Fruit fly (Drosophila melanogaster) whole organism, embryonic: ENCODE data around the gene WDR79.

Source experiments
- CG10431 ChIP-seq: fragments of 200-800 bp; sonication (Bioruptor generic); optimal IDR thresholded peaks from 3 replicates; lab custom pipeline; 2018; ENCODE audit warnings: missing biosample characterization, mild to moderate bottlenecking, missing genetic modification characterization
- CG10462 ChIP-seq: fragments of 200-800 bp; sonication (Bioruptor generic); optimal IDR thresholded peaks from 2 replicates; lab custom pipeline; 2016; ENCODE audit warnings: missing biosample characterization, missing genetic modification characterization
- CG11247 ChIP-seq: fragments of 200-800 bp; sonication (Bioruptor generic); IDR thresholded peaks from 2 replicates; pipeline ENCODE4 v1.3.6; 2022; ENCODE audit warnings: missing biosample characterization, missing genetic modification characterization
- CG11398 ChIP-seq: fragments of 200-800 bp; sonication (Bioruptor generic); optimal IDR thresholded peaks from 2 replicates; lab custom pipeline; 2016; ENCODE audit warnings: missing biosample characterization, missing genetic modification characterization
- CG12219 ChIP-seq: fragments of 200-800 bp; sonication (Bioruptor generic); optimal IDR thresholded peaks from 3 replicates; lab custom pipeline; 2018; ENCODE audit warnings: missing biosample characterization, mild to moderate bottlenecking, missing genetic modification characterization
- CG12299 ChIP-seq: fragments of 200-800 bp; sonication (Bioruptor generic); optimal IDR thresholded peaks from 2 replicates; lab custom pipeline; 2018; ENCODE audit warnings: missing biosample characterization, mild to moderate bottlenecking, missing genetic modification characterization
- CG13123 ChIP-seq: fragments of 200-800 bp; sonication (Bioruptor generic); optimal IDR thresholded peaks from 2 replicates; lab custom pipeline; 2016; ENCODE audit warnings: missing biosample characterization, missing genetic modification characterization
- CG15073 ChIP-seq: fragments of 200-800 bp; sonication (Bioruptor generic); optimal IDR thresholded peaks from 2 replicates; lab custom pipeline; 2016; ENCODE audit warnings: missing biosample characterization, missing genetic modification characterization
- CG2678 ChIP-seq: fragments of 200-800 bp; sonication (Bioruptor generic); optimal IDR thresholded peaks from 3 replicates; lab custom pipeline; 2019; ENCODE audit warnings: missing biosample characterization, mild to moderate bottlenecking, missing genetic modification characterization, moderate library complexity
- CG2875 ChIP-seq: fragments of 200-800 bp; sonication (Bioruptor generic); optimal IDR thresholded peaks from 2 replicates; lab custom pipeline; 2017; ENCODE audit warnings: missing biosample characterization, mild to moderate bottlenecking, missing genetic modification characterization, missing genetic modification reagents
- CG34422 ChIP-seq: fragments of 200-800 bp; sonication (Bioruptor generic); IDR thresholded peaks from 3 replicates; pipeline ENCODE4 v1.3.6; 2022; ENCODE audit warnings: missing biosample characterization, missing genetic modification characterization
- CG4820 ChIP-seq: fragments of 200-800 bp; sonication (Bioruptor generic); optimal IDR thresholded peaks from 3 replicates; lab custom pipeline; 2016; ENCODE audit warnings: missing biosample characterization, missing genetic modification characterization
- CG4854 ChIP-seq: fragments of 200-800 bp; sonication (Bioruptor generic); optimal IDR thresholded peaks from 2 replicates; lab custom pipeline; 2016; ENCODE audit warnings: missing biosample characterization, missing genetic modification characterization, inconsistent platforms
- CG5180 ChIP-seq: fragments of 200-800 bp; sonication (Bioruptor generic); optimal IDR thresholded peaks from 3 replicates; lab custom pipeline; 2017; ENCODE audit warnings: missing biosample characterization, missing genetic modification characterization, mild to moderate bottlenecking, moderate library complexity, missing genetic modification reagents
- CG5245 ChIP-seq: fragments of 200-800 bp; sonication (Bioruptor generic); optimal IDR thresholded peaks from 3 replicates; lab custom pipeline; 2016; ENCODE audit warnings: missing biosample characterization, missing genetic modification characterization
- CG6654 ChIP-seq: fragments of 200-800 bp; sonication (Bioruptor generic); optimal IDR thresholded peaks from 2 replicates; lab custom pipeline; 2017; ENCODE audit warnings: missing biosample characterization, mild to moderate bottlenecking, missing genetic modification characterization
- CG6813 ChIP-seq: fragments of 200-800 bp; sonication (Bioruptor generic); optimal IDR thresholded peaks from 2 replicates; lab custom pipeline; 2017; ENCODE audit warnings: missing biosample characterization, missing genetic modification characterization, mild to moderate bottlenecking, moderate library complexity, missing genetic modification reagents
- CG7357 ChIP-seq: fragments of 200-800 bp; sonication (Bioruptor generic); IDR thresholded peaks from 3 replicates; pipeline ENCODE4 v1.3.6; 2022; ENCODE audit warnings: missing biosample characterization, missing genetic modification characterization
- CG9727 ChIP-seq: fragments of 200-800 bp; sonication (Bioruptor generic); optimal IDR thresholded peaks from 3 replicates; lab custom pipeline; 2017; ENCODE audit warnings: missing biosample characterization, mild to moderate bottlenecking, missing genetic modification characterization
- CrebB ChIP-seq: fragments of 200-800 bp; sonication (Bioruptor generic); optimal IDR thresholded peaks from 3 replicates; lab custom pipeline; 2018; ENCODE audit warnings: missing biosample characterization, mild to moderate bottlenecking, missing genetic modification characterization
- Dek ChIP-seq: fragments of 200-800 bp; sonication (Bioruptor generic); optimal IDR thresholded peaks from 3 replicates; lab custom pipeline; 2019; ENCODE audit warnings: missing biosample characterization, mild to moderate bottlenecking, missing genetic modification characterization, moderate library complexity
- Ets97D ChIP-seq: fragments of 200-800 bp; sonication (Bioruptor generic); optimal IDR thresholded peaks from 3 replicates; lab custom pipeline; 2016; ENCODE audit warnings: missing biosample characterization, missing genetic modification characterization
- HHEX ChIP-seq: fragments of 200-800 bp; sonication (Bioruptor generic); optimal IDR thresholded peaks from 3 replicates; lab custom pipeline; 2017; ENCODE audit warnings: missing biosample characterization, mild to moderate bottlenecking, missing genetic modification characterization, missing genetic modification reagents
- Nf-YA ChIP-seq: fragments of 200-800 bp; sonication (Bioruptor generic); IDR thresholded peaks from 2 replicates; pipeline ENCODE4 v1.3.6; 2022; ENCODE audit warnings: missing biosample characterization, missing genetic modification characterization
- Oaz ChIP-seq: fragments of 200-800 bp; sonication (Bioruptor generic); IDR thresholded peaks from 2 replicates; pipeline ENCODE4 v1.3.6; 2022; ENCODE audit warnings: missing biosample characterization, missing genetic modification characterization
- Ravus ChIP-seq: fragments of 200-800 bp; sonication (Bioruptor generic); IDR thresholded peaks from 2 replicates; pipeline ENCODE4 v1.3.6; 2022; ENCODE audit warnings: missing biosample characterization, missing genetic modification characterization
- TFAM ChIP-seq: fragments of 200-800 bp; sonication (Bioruptor generic); optimal IDR thresholded peaks from 2 replicates; lab custom pipeline; 2017; ENCODE audit warnings: missing biosample characterization, missing genetic modification characterization, inconsistent platforms
- Trl ChIP-seq, 3 experiments: fragments of >200 bp in 2 of 3; fragments of 200-800 bp in 1 of 3; sonication (Bioruptor generic) in 1 of 3; optimal IDR thresholded peaks; 2 replicates in 1 of 3; 3 replicates in 2 of 3; lab custom pipeline; 2016 to 2017; ENCODE audit warnings: missing biosample characterization in 1 of 3, missing genetic modification characterization in 1 of 3
- YL-1 ChIP-seq: fragments of 200-800 bp; sonication (Bioruptor generic); optimal IDR thresholded peaks from 3 replicates; lab custom pipeline; 2017; ENCODE audit warnings: missing biosample characterization, mild to moderate bottlenecking, missing genetic modification characterization
- ab ChIP-seq: fragments of 200-800 bp; sonication (Bioruptor generic); optimal IDR thresholded peaks from 2 replicates; lab custom pipeline; 2016; ENCODE audit warnings: missing biosample characterization, missing genetic modification characterization
- ash1 ChIP-seq: fragments of 200-800 bp; sonication (Bioruptor generic); optimal IDR thresholded peaks from 2 replicates; lab custom pipeline; 2018; ENCODE audit warnings: missing biosample characterization, mild to moderate bottlenecking, missing genetic modification characterization
- bowl ChIP-seq: fragments of 200-800 bp; sonication (Bioruptor generic); IDR thresholded peaks from 2 replicates; pipeline ENCODE4 v1.3.6; 2022; ENCODE audit warnings: missing biosample characterization, missing genetic modification characterization
- ems ChIP-seq: fragments of 200-800 bp; sonication (Bioruptor generic); optimal IDR thresholded peaks from 3 replicates; lab custom pipeline; 2016; ENCODE audit warnings: missing biosample characterization, missing genetic modification characterization
- exex ChIP-seq: fragments of 200-800 bp; sonication (Bioruptor generic); optimal IDR thresholded peaks from 4 replicates; lab custom pipeline; 2018; ENCODE audit warnings: missing biosample characterization, mild to moderate bottlenecking, missing genetic modification characterization, moderate library complexity
- gsb ChIP-seq: fragments of 200-800 bp; sonication (Bioruptor generic); IDR thresholded peaks from 2 replicates; pipeline ENCODE4 v1.3.6; 2022; ENCODE audit warnings: missing biosample characterization, missing genetic modification characterization
- her ChIP-seq: fragments of 200-800 bp; sonication (Bioruptor generic); optimal IDR thresholded peaks from 2 replicates; lab custom pipeline; 2016; ENCODE audit warnings: missing biosample characterization, missing genetic modification characterization
- klu ChIP-seq: fragments of 200-800 bp; sonication (Bioruptor generic); IDR thresholded peaks from 2 replicates; pipeline ENCODE4 v1.3.6; 2022; ENCODE audit warnings: missing biosample characterization, missing genetic modification characterization
- nau ChIP-seq: fragments of 200-800 bp; sonication (Bioruptor generic); optimal IDR thresholded peaks from 3 replicates; lab custom pipeline; 2017; ENCODE audit warnings: missing biosample characterization, mild to moderate bottlenecking, missing genetic modification characterization, missing genetic modification reagents
- pan ChIP-seq, 4 experiments: fragments of >200 bp in 3 of 4; fragments of 200-800 bp in 1 of 4; sonication (Bioruptor generic) in 1 of 4; optimal IDR thresholded peaks in 3 of 4; IDR thresholded peaks in 1 of 4; 2 replicates each; pipeline versions ENCODE4 v1.3.6 to Lab custom; 2017 to 2022; ENCODE audit warnings: missing biosample characterization in 2 of 4, missing genetic modification characterization in 2 of 4, mixed read lengths in 1 of 4
- phol ChIP-seq: fragments of 200-800 bp; sonication (Bioruptor generic); optimal IDR thresholded peaks from 3 replicates; lab custom pipeline; 2018; ENCODE audit warnings: missing biosample characterization, mild to moderate bottlenecking, missing genetic modification characterization, moderate library complexity
- ranshi ChIP-seq: fragments of 200-800 bp; sonication (Bioruptor generic); IDR thresholded peaks from 2 replicates; pipeline ENCODE4 v1.3.6; 2022; ENCODE audit warnings: missing biosample characterization, missing genetic modification characterization
- sna ChIP-seq: fragments of 200-800 bp; sonication (Bioruptor generic); IDR thresholded peaks from 2 replicates; pipeline ENCODE4 v1.3.6; 2022; ENCODE audit warnings: missing biosample characterization, missing genetic modification characterization; ENCODE audit not compliant: partially characterized antibody
- sr ChIP-seq: fragments of 200-800 bp; sonication (Bioruptor generic); IDR thresholded peaks from 3 replicates; pipeline ENCODE4 v1.3.6; 2022; ENCODE audit warnings: missing biosample characterization, missing genetic modification characterization
- unpg ChIP-seq: fragments of 200-800 bp; sonication (Bioruptor generic); optimal IDR thresholded peaks from 3 replicates; lab custom pipeline; 2018; ENCODE audit warnings: missing biosample characterization, mild to moderate bottlenecking, missing genetic modification characterization, moderate library complexity
- vnd ChIP-seq: fragments of 200-800 bp; sonication (Bioruptor generic); IDR thresholded peaks from 3 replicates; pipeline ENCODE4 v1.3.6; 2022; ENCODE audit warnings: missing biosample characterization, missing genetic modification characterization; ENCODE audit not compliant: partially characterized antibody
- wek ChIP-seq: fragments of 200-800 bp; sonication (Bioruptor generic); optimal IDR thresholded peaks from 3 replicates; lab custom pipeline; 2018; ENCODE audit warnings: missing biosample characterization, mild to moderate bottlenecking, missing genetic modification characterization, moderate library complexity
- z ChIP-seq: fragments of 200-800 bp; sonication (Bioruptor generic); IDR thresholded peaks from 3 replicates; pipeline ENCODE4 v1.3.6; 2022; ENCODE audit warnings: missing biosample characterization, missing genetic modification characterization

The WDR79 gene

dm6 chr2L:6088371-6089365, 38.9 kb downstream of the WDR79 start (continued):
- TF ChIP-seq vnd (GFP tag; lab: Robert Waterston, UW) (no peak), YL-1 (GFP tag; lab: Kevin White, UChicago) (no peak), CrebB (tag; lab: Kevin White, UChicago) (peak; percentile 62), nau (GFP tag; lab: Kevin White, UChicago) (no peak), CG12219 (no peak), CG2875 (GFP tag; lab: Kevin White, UChicago) (peak; percentile 1), CG34422 (GFP tag; lab: Robert Waterston, UW) (peak; percentile 80; the same call in 2 of the 3 replicates), Trl (optimal IDR thresholded peaks at IDR 0.05; lab: Kevin White, UChicago) (peak; percentile 75 to 81), Trl (GFP tag; optimal IDR thresholded peaks at IDR 0.05; lab: Kevin White, UChicago) (peak; percentile 42), bowl (GFP tag; lab: Robert Waterston, UW) (no peak), CG10431 (GFP tag; lab: Kevin White, UChicago) (peak; percentile 22), CG13123 (no peak), CG12299 (peak; percentile 13), unpg (GFP tag; lab: Kevin White, UChicago) (peak; percentile 6), CG11247 (no peak), ab (GFP tag; lab: Kevin White, UChicago) (peak; percentile 73), CG15073 (GFP tag; lab: Kevin White, UChicago) (no peak), ranshi (GFP tag; lab: Robert Waterston, UW) (0 out of 2 replicates have a peak, but pooled peaks have one; percentile 6), CG5180 (peak; percentile 65), CG10462 (GFP tag; lab: Kevin White, UChicago) (no peak), ems (GFP tag; lab: Kevin White, UChicago) (no peak), CG4820 (no peak), ash1 (GFP tag; lab: Kevin White, UChicago) (peak; percentile 58), wek (GFP tag; lab: Kevin White, UChicago) (no peak), Oaz (GFP tag; lab: Robert Waterston, UW) (no peak), HHEX (GFP tag; lab: Kevin White, UChicago) (no peak), sr (GFP tag; lab: Robert Waterston, UW) (peak; percentile 95), exex (tag; lab: Kevin White, UChicago) (peak; percentile 6), z (GFP tag; lab: Robert Waterston, UW) (peak; percentile 91), CG11398 (GFP tag; lab: Kevin White, UChicago) (no peak), CG7357 (no peak), Dek (tag; lab: Kevin White, UChicago) (peak; percentile 5), pan (optimal IDR thresholded peaks at IDR 0.05; lab: Kevin White, UChicago) (no peak), pan (GFP tag; optimal IDR thresholded peaks at IDR 0.05 in 1 of 2, IDR thresholded peaks at IDR 0.05 in 1 of 2) (peak in 1 of 2 experiments; percentile 39), gsb (GFP tag; lab: Robert Waterston, UW) (no peak), CG6654 (GFP tag; lab: Kevin White, UChicago) (no peak), CG4854 (GFP tag; lab: Kevin White, UChicago) (no peak), CG2678 (peak; percentile 30), Ets97D (GFP tag; lab: Kevin White, UChicago) (no peak), Ravus (GFP tag; lab: Robert Waterston, UW) (no peak), TFAM (no peak), Nf-YA (GFP tag; lab: Robert Waterston, UW) (no peak), sna (GFP tag; lab: Robert Waterston, UW) (peak; percentile 66), CG6813 (peak; percentile 42), klu (no peak), her (GFP tag; lab: Kevin White, UChicago) (peak; percentile 43), CG5245 (no peak), phol (no peak), CG9727 (peak; percentile 25)
